Fruit fly (Drosophila melanogaster) whole organism, embryonic: ENCODE measurements around the gene Naam.

Experiments
- Awh ChIP-seq: fragments of 200-800 bp; sonication (Bioruptor generic); IDR thresholded peaks from 2 replicates; pipeline ENCODE4, ENCODE4 v1.3.6; 2022; ENCODE audit warnings: missing biosample characterization, missing genetic modification characterization
- CG10209 ChIP-seq: fragments of 200-800 bp; sonication (Bioruptor generic); optimal IDR thresholded peaks from 3 replicates; lab custom pipeline; 2017; ENCODE audit warnings: missing biosample characterization, mild to moderate bottlenecking, missing genetic modification characterization, missing genetic modification reagents
- CG10267 ChIP-seq: fragments of 200-800 bp; sonication (Bioruptor generic); optimal IDR thresholded peaks from 2 replicates; lab custom pipeline; 2018; ENCODE audit warnings: missing biosample characterization, mild to moderate bottlenecking, missing genetic modification characterization, moderate library complexity
- CG11085 ChIP-seq: fragments of 200-800 bp; sonication (Bioruptor generic); IDR thresholded peaks from 2 replicates; pipeline ENCODE4 v1.3.6; 2022; ENCODE audit warnings: missing biosample characterization, missing genetic modification characterization
- CG11696 ChIP-seq: fragments of 200-800 bp; sonication (Bioruptor generic); IDR thresholded peaks from 2 replicates; pipeline ENCODE4 v1.3.6; 2022; ENCODE audit warnings: missing biosample characterization, missing genetic modification characterization
- CG12071 ChIP-seq: fragments of 200-800 bp; sonication (Bioruptor generic); optimal IDR thresholded peaks from 3 replicates; lab custom pipeline; 2018; ENCODE audit warnings: missing biosample characterization, mild to moderate bottlenecking, missing genetic modification characterization
- CG12769 ChIP-seq: fragments of 200-800 bp; sonication (Bioruptor generic); optimal IDR thresholded peaks from 2 replicates; lab custom pipeline; 2019; ENCODE audit warnings: missing biosample characterization, mild to moderate bottlenecking, missing genetic modification characterization, moderate library complexity
- CG13123 ChIP-seq: fragments of 200-800 bp; sonication (Bioruptor generic); optimal IDR thresholded peaks from 2 replicates; lab custom pipeline; 2016; ENCODE audit warnings: missing biosample characterization, missing genetic modification characterization
- CG13296 ChIP-seq: fragments of 200-800 bp; sonication (Bioruptor generic); optimal IDR thresholded peaks from 3 replicates; lab custom pipeline; 2018; ENCODE audit warnings: missing biosample characterization, mild to moderate bottlenecking, missing genetic modification characterization
- CG13424 ChIP-seq: fragments of 200-800 bp; sonication (Bioruptor generic); optimal IDR thresholded peaks from 2 replicates; lab custom pipeline; 2019; ENCODE audit warnings: missing biosample characterization, mild to moderate bottlenecking, missing genetic modification characterization, moderate library complexity
- CG17186 ChIP-seq: fragments of 200-800 bp; sonication (Bioruptor generic); optimal IDR thresholded peaks from 3 replicates; lab custom pipeline; 2017; ENCODE audit warnings: missing biosample characterization, missing genetic modification reagents, missing genetic modification characterization
- CG17361 ChIP-seq: fragments of 200-800 bp; sonication (Bioruptor generic); IDR thresholded peaks from 3 replicates; pipeline ENCODE4 v1.3.6; 2022; ENCODE audit warnings: missing biosample characterization, missing genetic modification characterization
- CG17385 ChIP-seq: fragments of 200-800 bp; sonication (Bioruptor generic); optimal IDR thresholded peaks from 3 replicates; lab custom pipeline; 2018; ENCODE audit warnings: missing biosample characterization, mild to moderate bottlenecking, missing genetic modification characterization
- CG17912 ChIP-seq: fragments of 200-800 bp; sonication (Bioruptor generic); optimal IDR thresholded peaks from 2 replicates; lab custom pipeline; 2018; ENCODE audit warnings: missing biosample characterization, mild to moderate bottlenecking, missing genetic modification characterization
- CG2129 ChIP-seq: fragments of 200-800 bp; sonication (Bioruptor generic); IDR thresholded peaks from 2 replicates; pipeline ENCODE4 v1.3.6; 2022; ENCODE audit warnings: missing biosample characterization, missing genetic modification characterization; ENCODE audit not compliant: partially characterized antibody
- CG2199 ChIP-seq: fragments of 200-800 bp; sonication (Bioruptor generic); IDR thresholded peaks from 3 replicates; pipeline ENCODE4 v1.3.6; 2022; ENCODE audit warnings: missing biosample characterization, missing genetic modification characterization
- CG30403 ChIP-seq: fragments of 200-800 bp; sonication (Bioruptor generic); optimal IDR thresholded peaks from 3 replicates; lab custom pipeline; 2016; ENCODE audit warnings: missing biosample characterization, missing genetic modification characterization
- CG4854 ChIP-seq: fragments of 200-800 bp; sonication (Bioruptor generic); optimal IDR thresholded peaks from 2 replicates; lab custom pipeline; 2016; ENCODE audit warnings: missing biosample characterization, missing genetic modification characterization, inconsistent platforms
- CG5953 ChIP-seq: fragments of 200-800 bp; sonication (Bioruptor generic); IDR thresholded peaks from 2 replicates; pipeline ENCODE4 v1.3.6; 2022; ENCODE audit warnings: missing biosample characterization, missing genetic modification characterization
- CG6272 ChIP-seq: fragments of 200-800 bp; sonication (Bioruptor generic); IDR thresholded peaks from 2 replicates; pipeline ENCODE4 v1.3.6; 2022; ENCODE audit warnings: missing biosample characterization, missing genetic modification characterization
- CG8924 ChIP-seq: fragments of 200-800 bp; optimal IDR thresholded peaks from 3 replicates; lab custom pipeline; 2019; ENCODE audit warnings: missing biosample characterization, mild to moderate bottlenecking, missing genetic modification characterization, moderate library complexity
- D19A ChIP-seq: fragments of 200-800 bp; optimal IDR thresholded peaks from 3 replicates; lab custom pipeline; 2019; ENCODE audit warnings: missing biosample characterization, mild to moderate bottlenecking, missing genetic modification characterization, moderate library complexity
- HLH54F ChIP-seq: fragments of 200-800 bp; sonication (Bioruptor generic); optimal IDR thresholded peaks from 3 replicates; lab custom pipeline; 2016; ENCODE audit warnings: missing biosample characterization, missing genetic modification characterization
- Hr39 ChIP-seq: fragments of >200 bp; optimal IDR thresholded peaks from 2 replicates; lab custom pipeline; 2017
- Lim3 ChIP-seq: fragments of 200-800 bp; sonication (Bioruptor generic); IDR thresholded peaks from 2 replicates; pipeline ENCODE4 v1.3.6; 2022; ENCODE audit warnings: missing biosample characterization, missing genetic modification characterization
- Meics ChIP-seq: fragments of 200-800 bp; sonication (Bioruptor generic); optimal IDR thresholded peaks from 2 replicates; lab custom pipeline; 2017; ENCODE audit warnings: missing biosample characterization, mild to moderate bottlenecking, missing genetic modification characterization
- Neu2 ChIP-seq: fragments of 200-800 bp; sonication (Bioruptor generic); optimal IDR thresholded peaks from 3 replicates; lab custom pipeline; 2016; ENCODE audit warnings: missing biosample characterization, missing genetic modification characterization, borderline replicate concordance
- Pdp1 ChIP-seq, 2 experiments: fragments of 200-800 bp; sonication (Bioruptor generic); optimal IDR thresholded peaks; 3 replicates each; lab custom pipeline; 2016; ENCODE audit warnings: missing biosample characterization in 2 of 2, missing genetic modification characterization in 2 of 2, mild to moderate bottlenecking in 1 of 2, moderate library complexity in 1 of 2
- Tbp ChIP-seq: fragments of >200 bp; optimal IDR thresholded peaks from 2 replicates; lab custom pipeline; 2018; ENCODE audit warnings: missing biosample characterization, missing genetic modification characterization
- ara ChIP-seq: fragments of 200-800 bp; sonication (Bioruptor generic); IDR thresholded peaks from 2 replicates; pipeline ENCODE4 v1.3.6; 2022; ENCODE audit warnings: missing biosample characterization, missing genetic modification characterization
- az2 ChIP-seq: fragments of 200-800 bp; sonication (Bioruptor generic); optimal IDR thresholded peaks from 3 replicates; lab custom pipeline; 2016; ENCODE audit warnings: missing biosample characterization, missing genetic modification characterization
- chn ChIP-seq: fragments of 200-800 bp; sonication (Bioruptor generic); optimal IDR thresholded peaks from 2 replicates; lab custom pipeline; 2016; ENCODE audit warnings: missing biosample characterization, missing genetic modification characterization
- esg ChIP-seq: fragments of 200-800 bp; sonication (Bioruptor generic); conservative IDR thresholded peaks from 2 replicates; pipeline ENCODE4 v1.3.6; 2022; ENCODE audit warnings: missing biosample characterization, missing genetic modification characterization
- eve ChIP-seq, 2 experiments: fragments of >200 bp; optimal IDR thresholded peaks; 2 replicates each; lab custom pipeline; 2017; ENCODE audit warnings: missing biosample characterization in 2 of 2, missing genetic modification characterization in 2 of 2
- fd3F ChIP-seq: fragments of 200-800 bp; sonication (Bioruptor generic); optimal IDR thresholded peaks from 2 replicates; lab custom pipeline; 2018; ENCODE audit warnings: missing biosample characterization, mild to moderate bottlenecking, missing genetic modification characterization, moderate library complexity
- gem ChIP-seq: fragments of 200-800 bp; sonication (Bioruptor generic); optimal IDR thresholded peaks from 2 replicates; lab custom pipeline; 2019; ENCODE audit warnings: missing biosample characterization, mild to moderate bottlenecking, missing genetic modification characterization, moderate library complexity
- ham ChIP-seq: fragments of 200-800 bp; sonication (Bioruptor generic); IDR thresholded peaks from 2 replicates; pipeline ENCODE4 v1.3.6; 2022; ENCODE audit warnings: missing biosample characterization, missing genetic modification characterization
- ken ChIP-seq: fragments of 200-800 bp; sonication (Bioruptor generic); IDR thresholded peaks from 3 replicates; pipeline ENCODE4 v1.3.6; 2022; ENCODE audit warnings: missing biosample characterization, missing genetic modification characterization
- klu ChIP-seq: fragments of 200-800 bp; sonication (Bioruptor generic); IDR thresholded peaks from 2 replicates; pipeline ENCODE4 v1.3.6; 2022; ENCODE audit warnings: missing biosample characterization, missing genetic modification characterization
- pros ChIP-seq: fragments of 200-800 bp; sonication (Bioruptor generic); optimal IDR thresholded peaks from 3 replicates; lab custom pipeline; 2019; ENCODE audit warnings: missing biosample characterization, mild to moderate bottlenecking, missing genetic modification characterization, moderate library complexity
- run ChIP-seq: fragments of 200-800 bp; sonication (Bioruptor generic); optimal IDR thresholded peaks from 3 replicates; lab custom pipeline; 2018; ENCODE audit warnings: missing biosample characterization, mild to moderate bottlenecking, missing genetic modification characterization
- sima ChIP-seq: fragments of 200-800 bp; sonication (Bioruptor generic); optimal IDR thresholded peaks from 2 replicates; lab custom pipeline; 2016; ENCODE audit warnings: missing biosample characterization, missing genetic modification characterization
- so ChIP-seq: fragments of 200-800 bp; sonication (Bioruptor generic); IDR thresholded peaks from 3 replicates; pipeline ENCODE4 v1.3.6; 2022; ENCODE audit warnings: missing biosample characterization, missing genetic modification characterization
- tgo ChIP-seq: fragments of 200-800 bp; sonication (Bioruptor generic); IDR thresholded peaks from 3 replicates; pipeline ENCODE4 v1.3.6; 2022; ENCODE audit warnings: missing biosample characterization, missing genetic modification characterization
- usp ChIP-seq: fragments of >200 bp; optimal IDR thresholded peaks from 2 replicates; lab custom pipeline; 2017; ENCODE audit warnings: missing biosample characterization, missing genetic modification characterization

Naam gene

DNA sequence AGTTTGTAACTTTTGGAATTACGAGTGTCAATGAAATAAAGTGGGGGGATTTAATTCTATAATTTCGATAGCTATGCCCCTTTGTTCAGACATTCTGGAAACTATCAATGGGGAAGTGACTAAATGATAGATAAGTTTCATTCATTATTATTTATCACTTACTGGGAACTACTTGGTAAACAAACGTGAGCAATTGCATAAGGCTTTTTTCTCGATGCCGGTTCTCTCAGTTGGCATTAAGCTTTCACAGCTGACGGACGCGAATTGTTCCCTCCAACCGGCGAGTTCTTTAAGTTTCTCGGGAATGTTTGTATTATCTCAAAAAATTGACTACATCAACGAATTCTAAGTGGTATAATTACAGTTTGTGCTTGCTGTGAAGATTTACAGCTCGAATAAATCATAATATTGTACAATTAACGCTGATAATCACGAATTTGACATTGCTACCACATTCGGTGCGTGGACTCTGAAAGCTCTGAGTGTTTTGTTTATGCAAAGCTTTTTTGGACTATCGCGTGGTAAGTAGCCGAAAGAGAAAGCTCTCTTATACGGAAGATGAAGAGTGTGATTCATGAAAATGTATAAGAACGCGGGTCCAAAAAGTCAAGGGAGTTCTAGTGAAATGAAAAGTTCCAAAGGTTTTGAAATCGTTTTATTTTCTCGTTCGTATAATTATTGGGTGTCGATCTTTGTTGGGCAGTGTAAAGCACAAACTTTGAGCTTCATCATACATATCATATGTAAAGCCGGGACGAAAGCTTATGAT is at the start of gene Naam (continued):
- TF ChIP-seq CG10267 (peak; percentile 57), CG13296 (GFP tag; lab: Kevin White, UChicago) (peak; percentile 74), CG17912 (GFP tag; lab: Kevin White, UChicago) (no peak), chn (GFP tag; lab: Kevin White, UChicago) (peak; percentile 60), CG17361 (peak; percentile 78), CG4854 (GFP tag; lab: Kevin White, UChicago) (peak; percentile 54), tgo (GFP tag; lab: Robert Waterston, UW) (peak; percentile 76), CG5953 (GFP tag; lab: Robert Waterston, UW) (peak; percentile 74), Lim3 (GFP tag; lab: Robert Waterston, UW) (no peak), Hr39 (no peak), ken (GFP tag; lab: Robert Waterston, UW) (0 out of 3 replicates have a peak, but pooled peaks have one; percentile 49), klu (GFP tag; lab: Robert Waterston, UW) (no peak; the same call in 1 of the 2 replicates), eve (GFP tag; optimal IDR thresholded peaks at IDR 0.05; lab: Kevin White, UChicago) (peak in 1 of 2 experiments; percentile 85), CG13123 (GFP tag; lab: Kevin White, UChicago) (peak; percentile 33), sima (GFP tag; lab: Kevin White, UChicago) (no peak), CG10209 (GFP tag; lab: Kevin White, UChicago) (peak; percentile 69), CG11696 (GFP tag; lab: Robert Waterston, UW) (peak; percentile 70; the same call in 1 of the 2 replicates), Neu2 (no peak), so (GFP tag; lab: Robert Waterston, UW) (peak; percentile 67; the same call in 1 of the 3 replicates), usp (no peak), run (peak; percentile 34), D19A (tag; lab: Kevin White, UChicago) (peak; percentile 50), az2 (GFP tag; lab: Kevin White, UChicago) (peak; percentile 77), ara (GFP tag; lab: Robert Waterston, UW) (peak; percentile 67; the same call in 1 of the 2 replicates), esg (0 out of 2 replicates have a peak, but pooled peaks have one; percentile 15), CG12071 (peak; percentile 77), Meics (peak; percentile 87), Tbp (GFP tag; lab: Kevin White, UChicago) (no peak), gem (tag; lab: Kevin White, UChicago) (peak; percentile 83), HLH54F (GFP tag; lab: Kevin White, UChicago) (peak; percentile 80), CG30403 (GFP tag; lab: Kevin White, UChicago) (peak; percentile 82), CG8924 (tag; lab: Kevin White, UChicago) (peak; percentile 73), fd3F (peak; percentile 49), CG2199 (GFP tag; lab: Robert Waterston, UW) (no peak), Awh (GFP tag; lab: Robert Waterston, UW) (no peak), CG17186 (GFP tag; lab: Kevin White, UChicago) (no peak), CG6272 (peak; percentile 30; the same call in 1 of the 2 replicates), CG11085 (GFP tag; lab: Robert Waterston, UW) (peak; percentile 62; the same call in 1 of the 2 replicates), CG17385 (GFP tag; lab: Kevin White, UChicago) (peak; percentile 73), Pdp1 (GFP tag; optimal IDR thresholded peaks at IDR 0.05; lab: Kevin White, UChicago) (peak; percentile 74 to 98), CG12769 (tag; lab: Kevin White, UChicago) (peak; percentile 84), CG2129 (GFP tag; lab: Robert Waterston, UW) (no peak), ham (GFP tag; lab: Robert Waterston, UW) (no peak), CG13424 (tag; lab: Kevin White, UChicago) (peak; percentile 70), pros (GFP tag; lab: Kevin White, UChicago) (no peak)
- TF ChIP-seq, all 482 proteins: peak for 332
